Fruit fly (Drosophila melanogaster) S2 (cell line): ENCODE measurements around the gene CG17343.

Experiments
- CG8478 ChIP-seq: fragments of >200 bp; optimal IDR thresholded peaks from 2 replicates; lab custom pipeline; 2018
- CTCF ChIP-seq, 2 experiments: fragments of >200 bp; optimal IDR thresholded peaks; 2 replicates each; lab custom pipeline; 2018

DNA sequence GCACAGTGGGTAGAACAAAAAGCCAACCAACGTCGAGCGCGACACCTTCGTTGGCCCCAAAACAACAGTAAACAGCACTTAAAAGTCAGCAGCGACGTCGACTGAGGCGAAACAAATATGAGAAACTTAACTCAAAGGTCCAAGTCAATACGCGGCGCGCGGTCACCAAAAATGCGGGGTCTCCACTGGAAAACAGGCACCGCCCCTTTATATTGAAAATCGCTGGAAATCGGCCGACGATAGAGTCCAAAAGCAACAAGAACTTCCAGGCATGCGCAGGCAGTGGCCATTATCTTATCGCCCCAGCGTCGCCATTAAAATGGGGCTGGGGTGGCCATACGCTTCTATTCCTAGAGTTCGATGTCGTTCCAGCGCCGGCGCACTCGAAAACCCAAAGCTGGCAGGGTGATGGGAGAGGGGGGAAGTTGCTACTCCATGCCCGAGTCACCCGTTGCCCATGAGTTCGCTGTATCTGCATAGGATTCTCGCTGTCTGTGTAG is 43.7 kb downstream of the CG17343 start, which contains the start of gene Lim3:
- TF ChIP-seq CG8478 (lab: Kevin White, UChicago) (no peak), CTCF (optimal IDR thresholded peaks at IDR 0.05; lab: Kevin White, UChicago) (no peak)
